Worm (Caenorhabditis elegans) whole organism, L4 larva: Measurements from ENCODE around the gene epn-1.

Experiments
- F26F4.8 ChIP-seq: fragments of 200-800 bp; sonication (Bioruptor generic); conservative IDR thresholded peaks from 2 replicates; pipeline ENCODE4 v1.3.6; 2022; ENCODE audit warnings: missing genetic modification characterization, missing compliant biosample characterization
- F44E2.7 ChIP-seq: fragments of 200-800 bp; sonication (Bioruptor generic); IDR thresholded peaks from 2 replicates; pipeline ENCODE4 v2.1.2; 2022; ENCODE audit warnings: missing genetic modification characterization, missing compliant biosample characterization
- T26A8.4 ChIP-seq: fragments of 200-800 bp; sonication (Bioruptor generic); IDR thresholded peaks from 2 replicates; pipeline ENCODE4 v1.3.6; 2022; ENCODE audit warnings: missing genetic modification characterization, missing compliant biosample characterization
- Y105C5A.15 ChIP-seq: fragments of 200-800 bp; sonication (Bioruptor generic); IDR thresholded peaks from 2 replicates; pipeline ENCODE4 v1.3.6; 2022; ENCODE audit warnings: missing genetic modification characterization, missing compliant biosample characterization
- Y48G9A.11 ChIP-seq: fragments of 200-800 bp; sonication (Bioruptor generic); IDR thresholded peaks from 2 replicates; pipeline ENCODE4 v1.3.6; 2022; ENCODE audit warnings: missing genetic modification reagents, missing genetic modification characterization, missing compliant biosample characterization
- Y75B8A.6 ChIP-seq: fragments of 200-800 bp; sonication (Bioruptor generic); IDR thresholded peaks from 2 replicates; pipeline ENCODE4 v1.3.6; 2022; ENCODE audit warnings: missing genetic modification reagents, missing genetic modification characterization, missing compliant biosample characterization
- ZK337.2 ChIP-seq: fragments of 200-800 bp; sonication (Bioruptor generic); IDR thresholded peaks from 2 replicates; pipeline ENCODE4 v1.3.6; 2022; ENCODE audit warnings: missing genetic modification reagents, missing genetic modification characterization, missing compliant biosample characterization
- ZK546.5 ChIP-seq, 2 experiments: sonication (generic microtip); optimal IDR thresholded peaks; 2 replicates each; lab custom pipeline; 2017; ENCODE audit warnings: missing biosample characterization in 2 of 2, missing genetic modification characterization in 2 of 2
- aha-1 ChIP-seq: fragments of 150-350 bp; peaks from one replicate; lab custom pipeline; 2014; ENCODE audit warnings: missing biosample characterization, missing genetic modification characterization
- aly-2 ChIP-seq: sonication (generic microtip); optimal IDR thresholded peaks from 2 replicates; lab custom pipeline; 2018; ENCODE audit warnings: missing biosample characterization, missing genetic modification characterization
- arid-1 ChIP-seq: fragments of 200-800 bp; sonication (Bioruptor generic); conservative IDR thresholded peaks from 2 replicates; pipeline ENCODE4 v1.3.6; 2022; ENCODE audit warnings: missing genetic modification reagents, missing genetic modification characterization, missing compliant biosample characterization
- ceh-28 ChIP-seq: fragments of 150-350 bp; optimal IDR thresholded peaks from 2 replicates; lab custom pipeline; 2014; ENCODE audit warnings: missing biosample characterization, missing genetic modification reagents, missing genetic modification characterization
- ceh-32 ChIP-seq: sonication (generic microtip); optimal IDR thresholded peaks from 2 replicates; lab custom pipeline; 2016; ENCODE audit warnings: mild to moderate bottlenecking, missing genetic modification characterization, missing compliant biosample characterization; ENCODE audit not compliant: poor library complexity
- ceh-44 ChIP-seq: fragments of 200-800 bp; sonication (Bioruptor generic); IDR thresholded peaks from 2 replicates; pipeline ENCODE4 v1.3.6; 2022; ENCODE audit warnings: missing genetic modification reagents, missing genetic modification characterization, missing compliant biosample characterization
- ctbp-1 ChIP-seq: fragments of 200-800 bp; sonication (Bioruptor generic); IDR thresholded peaks from 2 replicates; pipeline ENCODE4 v1.3.6; 2022; ENCODE audit warnings: missing genetic modification reagents, missing genetic modification characterization, missing compliant biosample characterization
- daf-12 ChIP-seq: fragments of 150-350 bp; optimal IDR thresholded peaks from 2 replicates; lab custom pipeline; 2014; ENCODE audit warnings: missing biosample characterization, missing genetic modification reagents, missing genetic modification characterization
- daf-16 ChIP-seq, 3 experiments: sonication (generic microtip); optimal IDR thresholded peaks; 2 replicates each; lab custom pipeline; 2016 to 2017; ENCODE audit warnings: missing genetic modification characterization in 3 of 3, missing genetic modification reagents in 3 of 3, mild to moderate bottlenecking in 2 of 3, missing compliant biosample characterization in 2 of 3, missing biosample characterization in 1 of 3, moderate library complexity in 1 of 3
- daf-8 ChIP-seq: fragments of 200-800 bp; sonication (Bioruptor generic); IDR thresholded peaks from 2 replicates; pipeline ENCODE4 v1.3.6; 2022; ENCODE audit warnings: missing genetic modification characterization, missing compliant biosample characterization
- dmd-6 ChIP-seq: fragments of 200-800 bp; sonication (Bioruptor generic); IDR thresholded peaks from 2 replicates; pipeline ENCODE4 v1.3.6; 2022; ENCODE audit warnings: missing genetic modification reagents, missing genetic modification characterization, missing compliant biosample characterization
- dmd-9 ChIP-seq: fragments of 200-800 bp; sonication (Bioruptor generic); IDR thresholded peaks from 2 replicates; pipeline ENCODE4 v1.3.6; 2022; ENCODE audit warnings: missing genetic modification reagents, missing genetic modification characterization, missing compliant biosample characterization
- dpl-1 ChIP-seq: fragments of 150-350 bp; optimal IDR thresholded peaks from 2 replicates; lab custom pipeline; 2014; ENCODE audit warnings: missing biosample characterization, missing genetic modification reagents, missing genetic modification characterization
- dve-1 ChIP-seq: sonication (generic microtip); optimal IDR thresholded peaks from 2 replicates; lab custom pipeline; 2017; ENCODE audit warnings: antibody characterized with exemption, mild to moderate bottlenecking, missing genetic modification characterization, missing compliant biosample characterization; ENCODE audit not compliant: insufficient read depth
- egl-27 ChIP-seq: sonication (generic microtip); optimal IDR thresholded peaks from 3 replicates; lab custom pipeline; 2017; ENCODE audit warnings: missing biosample characterization, missing genetic modification reagents, missing genetic modification characterization
- gei-8 ChIP-seq: fragments of 200-800 bp; sonication (Bioruptor generic); optimal IDR thresholded peaks from 2 replicates; lab custom pipeline; 2018; ENCODE audit warnings: mild to moderate bottlenecking, missing genetic modification characterization, missing compliant biosample characterization
- hif-1 ChIP-seq, 2 experiments: sonication (generic microtip); optimal IDR thresholded peaks; 2 replicates each; lab custom pipeline; 2016 to 2017; ENCODE audit warnings: missing compliant biosample characterization in 2 of 2, missing genetic modification characterization in 2 of 2, missing genetic modification reagents in 2 of 2, missing genotype in 2 of 2, mild to moderate bottlenecking in 1 of 2
- hlh-11 ChIP-seq: fragments of 200-800 bp; sonication (Bioruptor generic); optimal IDR thresholded peaks from 2 replicates; lab custom pipeline; 2018; ENCODE audit warnings: mild to moderate bottlenecking, missing genetic modification characterization, missing compliant biosample characterization
- hmg-1.1 ChIP-seq: fragments of 200-800 bp; sonication (Bioruptor generic); IDR thresholded peaks from 2 replicates; pipeline ENCODE4 v1.3.6; 2022; ENCODE audit warnings: missing genetic modification reagents, missing genetic modification characterization, missing compliant biosample characterization
- lin-13 ChIP-seq: fragments of 150-350 bp; optimal IDR thresholded peaks from 2 replicates; lab custom pipeline; 2014; ENCODE audit warnings: missing biosample characterization, missing genetic modification reagents, missing genetic modification characterization
- lin-38 ChIP-seq: fragments of 200-800 bp; sonication (Bioruptor generic); IDR thresholded peaks from 2 replicates; pipeline ENCODE4 v1.3.6; 2022; ENCODE audit warnings: missing genetic modification reagents, missing genetic modification characterization, missing compliant biosample characterization
- lir-3 ChIP-seq: sonication (generic microtip); optimal IDR thresholded peaks from 2 replicates; lab custom pipeline; 2016; ENCODE audit warnings: mild to moderate bottlenecking, missing genetic modification characterization, missing compliant biosample characterization
- madf-9 ChIP-seq: fragments of 200-800 bp; sonication (Bioruptor generic); conservative IDR thresholded peaks from 2 replicates; pipeline ENCODE4 v1.3.6; 2022; ENCODE audit warnings: missing genetic modification reagents, missing genetic modification characterization, missing compliant biosample characterization
- mdt-29 ChIP-seq: fragments of 200-800 bp; sonication (Bioruptor generic); IDR thresholded peaks from 2 replicates; pipeline ENCODE4 v1.3.6; 2022; ENCODE audit warnings: missing genetic modification reagents, missing genetic modification characterization, missing compliant biosample characterization
- mes-2 ChIP-seq: sonication (generic microtip); optimal IDR thresholded peaks from 2 replicates; lab custom pipeline; 2016; ENCODE audit warnings: missing genotype, mild to moderate bottlenecking, missing genetic modification characterization, missing compliant biosample characterization; ENCODE audit not compliant: poor library complexity, severe bottlenecking
- nhr-10 ChIP-seq: fragments of 150-350 bp; optimal IDR thresholded peaks from 2 replicates; lab custom pipeline; 2014; ENCODE audit warnings: missing biosample characterization, missing genetic modification characterization
- nhr-42 ChIP-seq: fragments of 200-800 bp; sonication (Bioruptor generic); IDR thresholded peaks from 2 replicates; pipeline ENCODE4 v1.3.6; 2022; ENCODE audit warnings: missing genetic modification characterization, missing compliant biosample characterization
- nhr-6 ChIP-seq: fragments of 150-350 bp; optimal IDR thresholded peaks from 2 replicates; lab custom pipeline; 2014; ENCODE audit warnings: missing biosample characterization, missing genetic modification characterization
- nhr-76 ChIP-seq: fragments of 150-350 bp; optimal IDR thresholded peaks from 2 replicates; lab custom pipeline; 2014; ENCODE audit warnings: missing biosample characterization, missing genetic modification characterization
- pha-4 ChIP-seq, 2 experiments: fragments of 150-350 bp in 1 of 2; fragments of 200-800 bp in 1 of 2; sonication (Bioruptor generic) in 1 of 2; IDR thresholded peaks in 1 of 2; optimal IDR thresholded peaks in 1 of 2; 2 replicates each; pipeline versions ENCODE4 v1.3.6 to Lab custom; 2014 to 2022; ENCODE audit warnings: missing genetic modification characterization in 2 of 2, missing genetic modification reagents in 2 of 2, missing biosample characterization in 1 of 2, missing compliant biosample characterization in 1 of 2
- rbr-2 ChIP-seq: sonication (generic microtip); optimal IDR thresholded peaks from 2 replicates; lab custom pipeline; 2016; ENCODE audit warnings: missing genotype, missing genetic modification characterization, missing compliant biosample characterization
- spr-1 ChIP-seq: sonication (generic microtip); optimal IDR thresholded peaks from 2 replicates; lab custom pipeline; 2016; ENCODE audit warnings: mild to moderate bottlenecking, missing genetic modification characterization, missing compliant biosample characterization
- unc-39 ChIP-seq: sonication (generic microtip); optimal IDR thresholded peaks from 2 replicates; lab custom pipeline; 2017; ENCODE audit warnings: missing biosample characterization, missing genetic modification characterization
- zfp-2 ChIP-seq: sonication (generic microtip); optimal IDR thresholded peaks from 2 replicates; lab custom pipeline; 2016; ENCODE audit warnings: mild to moderate bottlenecking, missing genetic modification characterization, missing compliant biosample characterization
- zip-11 ChIP-seq: fragments of 200-800 bp; sonication (Bioruptor generic); IDR thresholded peaks from 2 replicates; pipeline ENCODE4 v1.3.6; 2022; ENCODE audit warnings: missing genetic modification characterization, missing compliant biosample characterization
- zip-2 ChIP-seq: fragments of 150-350 bp; optimal IDR thresholded peaks from 2 replicates; lab custom pipeline; 2014; ENCODE audit warnings: missing biosample characterization, missing genetic modification characterization
- ztf-11 ChIP-seq: fragments of 150-350 bp; optimal IDR thresholded peaks from 2 replicates; lab custom pipeline; 2014; ENCODE audit warnings: missing biosample characterization, missing genetic modification characterization
- ztf-7 ChIP-seq: fragments of 150-350 bp; optimal IDR thresholded peaks from 2 replicates; lab custom pipeline; 2014; ENCODE audit warnings: missing biosample characterization, missing genetic modification characterization

The epn-1 gene

DNA sequence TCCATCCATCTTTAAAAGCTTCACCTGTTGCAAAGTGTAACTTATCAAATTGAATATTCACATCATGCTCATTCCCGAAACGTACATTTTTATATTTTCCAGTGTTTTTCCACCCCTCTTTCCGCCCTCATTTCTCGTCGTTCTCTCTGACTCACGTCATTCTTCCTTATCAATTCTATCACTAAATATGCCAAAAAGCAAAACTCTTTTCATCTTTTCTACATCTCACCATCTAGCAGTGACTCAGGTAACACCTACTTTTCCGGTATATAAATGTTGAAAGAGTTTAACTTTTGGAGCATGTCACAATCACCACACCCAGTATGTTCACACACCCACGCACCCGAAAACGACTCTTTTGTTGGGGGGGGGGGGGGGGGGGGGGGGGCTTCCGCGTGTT is 26.2 kb upstream of the epn-1 start (continued):
- TF ChIP-seq zip-2 (tag; lab: Kevin White, UChicago): no peak
- no peak for TF ChIP-seq zip-11
- no peak for TF ChIP-seq arid-1
- no peak for TF ChIP-seq ZK546.5 (tag; optimal IDR thresholded peaks at IDR 0.05; lab: Kevin White, UChicago)
- TF ChIP-seq ZK337.2 (GFP tag; lab: Robert Waterston, UW): no peak
- TF ChIP-seq hlh-11 (tag; lab: Kevin White, UChicago): peak; percentile 41

DNA sequence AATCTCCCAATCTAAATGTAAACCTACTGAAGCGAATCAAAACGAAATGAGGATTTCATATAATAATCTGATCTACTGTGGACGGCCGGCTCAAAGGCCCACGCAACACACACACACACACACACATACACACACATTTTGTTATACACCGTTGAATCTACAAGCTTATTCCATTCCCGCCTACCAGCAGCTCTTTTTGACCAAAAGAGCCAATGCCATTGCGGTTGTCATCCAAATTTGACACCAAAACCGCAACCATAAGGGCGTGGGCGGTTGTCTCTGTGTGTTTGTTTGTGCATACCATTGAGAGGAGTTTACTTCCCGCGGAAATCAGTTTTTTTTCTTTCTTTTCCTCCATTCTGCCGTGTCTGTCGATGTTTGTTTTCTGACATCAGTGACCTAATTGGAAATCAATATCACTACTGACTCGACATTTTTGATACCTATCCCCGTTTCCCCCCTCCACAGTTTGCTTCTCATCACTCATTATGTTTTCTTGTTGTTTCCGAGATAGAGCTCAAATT is 24.6 kb upstream of the epn-1 start:
- TF ChIP-seq egl-27 (tag; lab: Kevin White, UChicago): no peak
- TF ChIP-seq hmg-1.1 (GFP tag; lab: Robert Waterston, UW): no peak
- TF ChIP-seq nhr-76 (tag; lab: Kevin White, UChicago): no peak
- peak; percentile 96 for TF ChIP-seq aha-1 (tag; lab: Kevin White, UChicago)
- no peak for TF ChIP-seq daf-16 (GFP tag; optimal IDR thresholded peaks at IDR 0.05; lab: Kevin White, UChicago)
- TF ChIP-seq daf-16 (tag; optimal IDR thresholded peaks at IDR 0.05; lab: Kevin White, UChicago): peak; percentile 15
- no peak for TF ChIP-seq Y105C5A.15 (GFP tag; lab: Robert Waterston, UW)
- TF ChIP-seq mes-2: no peak
- TF ChIP-seq T26A8.4 (GFP tag; lab: Robert Waterston, UW): no peak
- no peak for TF ChIP-seq mdt-29 (GFP tag; lab: Robert Waterston, UW)
- no peak for TF ChIP-seq dpl-1
- TF ChIP-seq nhr-42 (GFP tag; lab: Robert Waterston, UW): no peak
- TF ChIP-seq spr-1 (tag; lab: Kevin White, UChicago): no peak
- no peak for TF ChIP-seq dmd-6 (GFP tag; lab: Robert Waterston, UW)
- TF ChIP-seq hif-1 (tag; optimal IDR thresholded peaks at IDR 0.05; lab: Kevin White, UChicago): no peak
- TF ChIP-seq rbr-2 (tag; lab: Kevin White, UChicago): no peak
- TF ChIP-seq Y75B8A.6: no peak
- no peak for TF ChIP-seq pha-4 (GFP tag; IDR thresholded peaks at IDR 0.05; lab: Robert Waterston, UW)
- peak; percentile 77 for TF ChIP-seq pha-4 (tag; optimal IDR thresholded peaks at IDR 0.05; lab: Kevin White, UChicago)
- no peak for TF ChIP-seq dve-1 (tag; lab: Kevin White, UChicago)
- TF ChIP-seq unc-39: no peak
- no peak for TF ChIP-seq zfp-2 (tag; lab: Kevin White, UChicago)
- no peak for TF ChIP-seq lir-3 (tag; lab: Kevin White, UChicago)

DNA sequence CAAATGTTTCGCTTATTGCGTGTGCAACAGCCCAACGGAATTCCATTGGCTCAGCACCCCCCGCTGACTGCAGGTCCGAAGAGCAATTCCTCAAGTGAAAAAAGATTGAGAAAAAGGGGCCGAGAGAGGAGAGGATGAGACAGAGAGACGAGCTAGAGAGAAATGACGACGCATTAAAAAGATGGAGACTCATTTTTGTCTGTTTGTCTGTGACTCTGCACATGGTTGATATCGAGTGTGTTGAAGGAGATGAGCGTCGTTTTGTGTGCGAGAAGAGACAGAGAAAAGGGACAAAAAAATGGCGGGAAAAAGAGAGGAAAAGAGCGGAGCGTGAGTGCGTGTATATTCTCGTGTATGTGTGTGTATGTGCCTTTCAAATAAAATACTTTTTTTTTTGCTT is 22.7 kb upstream of the epn-1 start:
- peak; percentile 63 for TF ChIP-seq egl-27 (tag; lab: Kevin White, UChicago)
- no peak for TF ChIP-seq F26F4.8
- TF ChIP-seq daf-8 (GFP tag; lab: Robert Waterston, UW): no peak
- TF ChIP-seq ceh-44 (GFP tag; lab: Robert Waterston, UW): no peak
- TF ChIP-seq hmg-1.1 (GFP tag; lab: Robert Waterston, UW): peak; percentile 94
- no peak for TF ChIP-seq F44E2.7 (GFP tag; lab: Robert Waterston, UW)
- TF ChIP-seq arid-1: 0 out of 2 replicates have a peak, but pooled peaks have one; percentile 7
- 0 out of 2 replicates have a peak, but pooled peaks have one; percentile 18 for TF ChIP-seq nhr-42 (GFP tag; lab: Robert Waterston, UW)
- no peak for TF ChIP-seq nhr-10 (tag; lab: Kevin White, UChicago)
- TF ChIP-seq daf-12 (tag; lab: Kevin White, UChicago): no peak
- TF ChIP-seq dmd-9: no peak
- peak; percentile 92 for TF ChIP-seq ctbp-1
- peak; percentile 49 for TF ChIP-seq ceh-32 (tag; lab: Kevin White, UChicago)
- TF ChIP-seq lir-3 (tag; lab: Kevin White, UChicago): no peak
- TF ChIP-seq lin-38 (GFP tag; lab: Robert Waterston, UW): peak; percentile 49
- no peak for TF ChIP-seq aly-2 (tag; lab: Kevin White, UChicago)
- peak; percentile 75 for TF ChIP-seq nhr-6 (tag; lab: Kevin White, UChicago)
- TF ChIP-seq zip-11: no peak
- no peak for TF ChIP-seq madf-9 (GFP tag; lab: Robert Waterston, UW)
- no peak for TF ChIP-seq Y48G9A.11 (GFP tag; lab: Robert Waterston, UW)
- no peak for TF ChIP-seq ceh-28 (tag; lab: Kevin White, UChicago)
- no peak for TF ChIP-seq zip-2 (tag; lab: Kevin White, UChicago)
- TF ChIP-seq dve-1 (tag; lab: Kevin White, UChicago): peak; percentile 87
- no peak for TF ChIP-seq unc-39
- TF ChIP-seq lin-13 (GFP tag; lab: Kevin White, UChicago): peak; percentile 70
- peak; percentile 36 for TF ChIP-seq ztf-7
- TF ChIP-seq gei-8 (GFP tag; lab: Kevin White, UChicago): no peak
- no peak for TF ChIP-seq ztf-11 (tag; lab: Kevin White, UChicago)
- TF ChIP-seq zfp-2 (tag; lab: Kevin White, UChicago): no peak
